Fruit fly (Drosophila melanogaster) ovary, adult (tissue): ENCODE measurements around the gene CG14000.
A peak's percentile ranks its signal among the peaks of the same experiment; 100 is the strongest.

Experiments used
- CG17801 ChIP-seq: fragments of 200-800 bp; optimal IDR thresholded peaks from 2 replicates; lab custom pipeline; 2019; ENCODE audit warnings: missing biosample characterization, mild to moderate bottlenecking, missing genetic modification characterization, moderate library complexity; ENCODE audit not compliant: partially characterized antibody

CG14000 gene

DNA sequence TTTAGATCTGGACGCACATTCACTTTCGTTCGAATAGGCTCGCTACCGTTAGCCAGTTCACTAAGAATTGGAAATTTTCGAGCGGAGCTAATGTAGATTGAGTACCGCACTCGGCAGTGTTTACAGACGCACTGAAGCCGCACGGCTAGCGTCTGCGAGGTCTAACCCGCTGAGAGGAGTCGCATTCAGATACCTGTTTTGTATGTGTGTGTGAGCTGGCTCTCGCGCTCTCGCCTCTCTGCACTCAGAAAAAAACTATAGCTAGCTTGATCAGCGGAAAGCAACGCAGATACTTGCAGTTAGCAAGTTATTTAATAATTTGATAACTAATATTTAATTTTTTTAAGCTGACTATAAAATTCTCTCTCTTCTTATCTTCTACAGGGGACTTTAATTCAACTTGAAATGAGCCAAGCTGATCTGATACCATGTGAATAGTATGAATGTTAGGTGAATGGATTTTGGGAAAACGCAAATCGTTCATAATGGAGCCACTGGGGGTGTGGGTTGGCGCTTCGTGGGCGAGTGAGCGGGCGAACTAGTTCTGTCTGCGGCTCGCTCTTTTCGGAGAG is 30.6 kb downstream of the CG14000 start, which contains the start of gene rau:
rau (minus strand) TSS at position 136 of the 572 bp plus-strand sequence.
- TF ChIP-seq CG17801 (GFP tag; lab: Kevin White, UChicago), result peak; percentile 55

DNA sequence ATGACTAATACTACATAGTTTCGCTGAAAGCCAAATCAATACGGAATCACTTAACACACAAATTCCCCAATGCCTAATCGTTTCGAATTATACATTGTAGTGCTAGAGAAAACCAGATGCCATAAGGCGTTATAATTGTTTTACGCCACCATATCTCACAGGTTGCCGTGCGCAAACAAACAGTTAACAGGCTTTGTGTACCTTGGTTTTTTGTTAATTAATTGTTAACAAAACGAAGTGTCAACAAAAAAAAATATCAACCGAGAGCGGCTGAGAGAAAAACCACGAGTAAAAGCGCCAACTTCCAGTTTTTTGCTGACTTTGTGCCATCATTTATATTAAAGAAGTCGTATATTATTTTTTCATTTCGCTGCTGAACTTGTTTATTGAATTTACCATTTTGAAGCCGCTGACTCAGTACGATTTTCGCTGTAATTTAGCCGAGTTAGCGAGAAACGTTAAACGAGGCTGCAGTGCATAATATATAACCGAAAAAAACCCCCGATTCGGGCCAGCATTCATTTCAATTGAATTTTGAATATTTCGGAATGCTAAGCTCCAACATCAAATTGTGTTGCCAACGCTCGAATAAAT is 33.5 kb downstream of the CG14000 start:
- TF ChIP-seq CG17801 (GFP tag; lab: Kevin White, UChicago), result peak; percentile 31

DNA sequence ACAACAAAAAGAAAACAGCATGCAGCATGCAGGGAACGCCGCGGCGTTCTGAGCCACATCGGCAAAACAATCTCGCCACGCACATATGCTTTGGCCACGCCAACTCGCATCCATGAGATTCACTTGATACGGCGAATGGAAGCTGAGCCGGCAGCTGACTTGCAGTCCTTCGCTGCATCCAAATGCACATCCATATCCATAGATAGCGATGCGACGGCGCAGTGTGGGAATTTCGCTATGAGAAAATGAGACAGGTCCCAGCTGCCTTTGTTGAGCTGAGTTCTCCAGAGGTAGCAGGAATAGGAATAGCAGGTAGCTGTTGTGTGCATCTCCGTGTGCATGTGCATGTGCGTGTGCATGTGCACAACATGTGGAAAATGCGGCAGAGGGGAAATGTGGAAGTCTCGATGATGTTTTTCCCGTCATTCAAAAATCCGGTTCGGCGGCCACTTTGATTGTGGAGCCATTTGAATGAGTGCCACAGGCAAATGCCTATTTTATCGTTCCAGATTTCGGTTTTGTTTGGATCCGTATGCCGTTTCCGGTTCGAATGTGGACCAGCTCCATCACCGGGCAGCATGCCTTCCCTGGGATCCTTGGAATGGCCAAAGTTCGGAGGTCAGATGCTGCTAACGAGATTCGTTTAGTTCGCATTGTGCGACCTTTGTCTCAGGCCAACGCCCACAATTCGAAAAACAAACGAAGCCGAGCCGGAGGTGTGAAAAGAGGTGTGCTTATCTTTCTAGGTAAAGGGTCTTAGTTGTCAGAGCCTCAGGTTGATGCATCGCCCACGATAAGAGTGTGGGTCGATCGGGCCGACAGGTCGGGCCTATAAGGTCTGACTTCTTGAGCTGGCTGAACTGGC is 39.0 kb downstream of the CG14000 start:
- no peak for TF ChIP-seq CG17801 (GFP tag; lab: Kevin White, UChicago)

DNA sequence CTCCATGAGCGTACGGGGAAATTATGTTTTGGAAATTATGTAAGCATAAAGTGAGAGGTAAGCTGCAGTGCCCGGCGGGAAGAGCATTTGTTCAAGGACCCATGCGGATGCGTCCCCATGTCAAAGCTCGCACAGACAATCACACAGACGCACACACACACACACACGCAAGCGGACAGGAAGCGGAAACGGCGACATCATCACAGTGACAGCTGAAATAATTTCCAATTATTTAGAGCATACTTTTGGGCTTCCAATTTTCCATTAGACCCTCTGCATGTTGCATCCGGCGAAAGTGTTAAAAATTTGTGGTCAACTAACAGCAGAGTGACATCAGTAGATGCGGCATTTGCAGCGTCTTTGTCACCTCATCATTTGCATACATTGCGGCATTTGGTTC is 43.3 kb downstream of the CG14000 start:
- no peak for TF ChIP-seq CG17801 (GFP tag; lab: Kevin White, UChicago)
